Worm (Caenorhabditis elegans): ENCODE measurements around the gene hphd-1.

hphd-1 gene

DNA sequence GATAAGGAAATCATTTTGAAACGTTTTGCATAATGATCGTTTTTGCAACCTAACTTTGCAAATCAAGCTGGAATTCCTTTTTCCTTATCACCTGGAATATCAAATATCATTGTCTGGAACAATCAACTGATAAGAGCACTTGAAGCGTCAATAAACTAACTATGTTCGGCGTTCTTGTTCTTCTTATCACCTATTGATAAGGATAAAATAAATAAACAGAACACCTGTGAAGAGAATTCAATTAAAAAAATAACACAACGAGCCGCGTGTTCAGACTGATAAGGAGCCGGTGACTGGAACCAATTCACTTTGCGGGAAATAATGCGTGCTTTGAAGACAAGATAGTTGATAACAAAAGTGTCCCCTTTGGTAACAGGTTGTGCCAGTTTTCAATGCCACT is 16.2 kb downstream of the hphd-1 start, which contains the start of gene cyd-1:
Gene cyd-1, plus strand, starts transcription at position 380 of the 400 bp plus-strand sequence.
- TF ChIP-seq lin-39 (tag; optimal IDR thresholded peaks at IDR 0.05): no peak
- peak; percentile 57 for TF ChIP-seq sma-9 (GFP tag; optimal IDR thresholded peaks at IDR 0.05)
- TF ChIP-seq sma-9 (tag; optimal IDR thresholded peaks at IDR 0.05): no peak
- no peak for TF ChIP-seq sem-4 (tag; optimal IDR thresholded peaks at IDR 0.05)
- TF ChIP-seq sma-3 (GFP tag; optimal IDR thresholded peaks at IDR 0.05): peak; percentile 9
- TF ChIP-seq crh-2 (tag; optimal IDR thresholded peaks at IDR 0.05): peak; percentile 54
- TF ChIP-seq fos-1 (tag; optimal IDR thresholded peaks at IDR 0.05): peak; percentile 69
- TF ChIP-seq F13H6.1 (tag; optimal IDR thresholded peaks at IDR 0.05): peak; percentile 41

DNA sequence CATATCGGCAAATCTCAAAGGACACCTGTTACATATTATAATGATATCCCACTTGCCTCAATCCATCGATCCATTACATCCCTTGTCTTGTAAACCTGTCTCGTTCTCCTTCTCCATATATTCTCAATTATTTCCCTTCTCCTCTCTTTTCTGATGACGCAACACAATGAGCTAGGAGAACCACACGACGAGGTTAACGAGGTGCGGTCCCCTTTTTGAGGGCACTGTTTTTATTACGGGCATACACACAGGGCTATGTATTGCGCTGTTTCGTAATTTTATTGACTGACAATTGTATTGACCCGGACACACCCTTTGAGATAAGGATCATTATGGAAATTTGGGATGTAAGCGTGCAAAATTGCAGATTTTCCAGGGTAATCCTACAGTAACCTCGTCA is 17.7 kb downstream of the hphd-1 start:
- TF ChIP-seq peb-1 (tag; optimal IDR thresholded peaks at IDR 0.05): no peak

DNA sequence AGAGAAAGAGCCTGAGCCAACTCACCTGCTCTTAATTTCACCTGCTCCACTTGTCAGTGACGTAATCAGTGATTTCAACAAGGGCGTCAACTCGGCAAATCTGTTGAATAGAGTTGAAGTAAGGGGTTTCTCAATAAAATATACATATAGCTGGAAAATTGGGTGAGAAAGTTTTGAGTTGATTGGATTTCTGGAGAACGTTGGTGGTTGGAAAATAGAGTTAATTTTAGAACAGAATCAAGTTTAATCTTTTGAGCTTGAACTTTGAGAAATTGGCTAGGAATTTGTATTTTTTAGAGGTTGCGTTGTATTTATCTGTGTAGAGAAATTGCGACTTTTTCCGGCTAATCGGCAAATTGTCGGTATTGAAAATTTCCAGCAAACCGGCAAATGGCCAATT is 26.7 kb downstream of the hphd-1 start, which contains the start of gene Y38F1A.4:
Gene Y38F1A.4, minus strand, starts transcription at position 101 of the 400 bp plus-strand sequence.
- TF ChIP-seq ama-1 (optimal IDR thresholded peaks at IDR 0.05) (no peak), unc-62 (GFP tag; optimal IDR thresholded peaks at IDR 0.05) (no peak), sma-3 (GFP tag; optimal IDR thresholded peaks at IDR 0.05) (no peak), lin-39 (tag; optimal IDR thresholded peaks at IDR 0.05) (no peak), fos-1 (tag; optimal IDR thresholded peaks at IDR 0.05) (no peak)

DNA sequence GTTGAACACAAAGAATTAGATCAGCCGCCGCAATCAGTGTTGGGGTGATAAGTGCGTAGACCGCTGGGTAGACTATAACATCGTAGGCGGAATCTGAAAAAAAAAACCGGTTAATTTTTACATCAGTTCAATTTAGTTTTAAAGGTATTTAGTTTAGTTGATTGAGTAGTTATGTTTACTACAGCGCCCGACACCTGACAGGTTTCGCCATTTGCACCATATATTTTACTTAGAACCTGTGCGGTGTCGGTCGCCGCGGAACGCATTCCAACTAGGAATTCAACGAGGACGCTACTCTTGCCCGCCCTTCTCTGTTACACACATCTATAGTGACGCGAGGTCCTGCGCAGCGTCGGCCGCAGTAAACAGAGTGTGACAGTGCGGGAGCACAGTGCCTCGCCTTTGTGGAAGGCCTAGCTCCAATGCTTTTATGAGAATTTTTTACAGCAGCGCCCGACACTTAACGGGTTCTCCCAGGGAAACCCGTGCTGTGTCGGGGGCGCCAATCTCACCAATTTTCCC is 27.9 kb downstream of the hphd-1 start:
- TF ChIP-seq lin-13 (GFP tag; optimal IDR thresholded peaks at IDR 0.05) (no peak), snpc-4 (tag; optimal IDR thresholded peaks at IDR 0.05) (peak; percentile 63)

DNA sequence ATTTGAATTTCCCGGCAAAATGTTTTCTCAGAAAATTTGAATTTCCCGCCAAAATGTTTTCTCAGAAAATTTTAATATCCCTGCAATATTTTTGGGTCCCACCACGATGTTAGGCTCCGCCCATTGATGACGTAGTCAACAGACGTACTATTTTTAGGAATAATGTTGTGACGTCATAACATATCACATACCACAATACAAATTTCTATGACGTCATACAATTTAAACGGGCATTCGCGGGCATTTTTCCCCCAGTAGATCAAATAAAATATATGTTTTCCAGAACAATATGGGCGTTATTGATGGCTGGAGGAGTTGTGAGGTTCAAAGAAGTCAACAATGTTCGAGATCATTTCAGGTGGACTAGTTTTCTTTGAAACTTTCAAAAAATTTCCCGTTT is 30.1 kb downstream of the hphd-1 start:
- no peak for TF ChIP-seq ztf-1 (GFP tag; conservative IDR thresholded peaks at IDR 0.05)
- TF ChIP-seq lin-11 (tag; optimal IDR thresholded peaks at IDR 0.05): no peak
- no peak for TF ChIP-seq mdl-1 (tag; optimal IDR thresholded peaks at IDR 0.05)
- TF ChIP-seq crh-2 (tag; optimal IDR thresholded peaks at IDR 0.05): no peak
- no peak for TF ChIP-seq nhr-11 (tag; optimal IDR thresholded peaks at IDR 0.05)

DNA sequence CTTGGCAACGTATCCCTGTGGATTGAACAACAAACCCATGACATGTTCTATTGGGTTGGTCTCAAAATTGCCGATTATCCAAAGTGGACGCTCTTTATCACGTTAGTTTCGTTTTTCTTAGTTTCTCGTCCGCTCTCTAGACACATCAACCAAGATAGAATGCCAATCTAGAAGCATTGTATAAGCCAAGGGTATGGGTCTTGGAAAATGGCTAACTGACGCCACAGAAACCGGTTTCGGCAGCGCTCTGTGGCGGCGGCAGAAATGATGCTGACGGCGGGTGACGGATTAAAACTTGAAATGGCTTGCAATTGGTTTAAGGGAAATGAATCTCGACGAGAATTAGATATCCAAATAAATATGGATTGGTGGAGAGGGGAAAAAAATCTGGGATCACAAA is 30.8 kb downstream of the hphd-1 start:
- TF ChIP-seq nhr-21 (tag; optimal IDR thresholded peaks at IDR 0.05) (peak; percentile 27), peb-1 (tag; optimal IDR thresholded peaks at IDR 0.05) (peak; percentile 33), gmeb-1 (tag; optimal IDR thresholded peaks at IDR 0.05) (no peak)

DNA sequence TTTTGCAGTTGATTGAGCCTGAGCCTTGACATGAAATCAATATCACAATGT is 31.0 kb downstream of the hphd-1 start, which contains the start of gene ptr-18:
Gene ptr-18, plus strand, starts transcription at position 9 of the 51 bp plus-strand sequence.
- no peak for TF ChIP-seq R02D3.7 (tag; optimal IDR thresholded peaks at IDR 0.05)

DNA sequence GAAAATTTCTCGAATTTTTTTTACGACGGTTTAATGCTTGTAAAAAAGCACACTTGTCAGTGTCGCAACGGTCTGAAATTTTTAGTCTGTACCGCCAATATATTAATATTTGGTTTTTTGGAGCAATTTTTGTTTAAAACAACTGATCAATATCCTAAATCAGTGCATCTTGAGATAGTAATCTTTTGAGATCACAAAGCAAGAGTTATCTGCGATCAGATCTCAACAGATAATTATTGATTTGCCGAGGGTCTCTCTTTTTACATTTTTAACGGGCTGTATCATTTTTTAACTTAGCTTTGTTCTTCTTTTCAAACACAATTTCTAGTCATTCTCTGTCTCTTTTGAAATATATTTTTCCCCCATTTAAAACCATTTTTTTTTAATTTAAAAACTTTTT is 31.2 kb downstream of the hphd-1 start:
- TF ChIP-seq sma-3 (GFP tag; optimal IDR thresholded peaks at IDR 0.05) (no peak), nhr-11 (tag; optimal IDR thresholded peaks at IDR 0.05) (no peak), ztf-4 (tag; optimal IDR thresholded peaks at IDR 0.05) (no peak), mdl-1 (tag; optimal IDR thresholded peaks at IDR 0.05) (no peak), mab-5 (tag; optimal IDR thresholded peaks at IDR 0.05) (no peak), elt-1 (tag; optimal IDR thresholded peaks at IDR 0.05) (peak; percentile 75), snpc-4 (tag; optimal IDR thresholded peaks at IDR 0.05) (no peak), ztf-11 (tag; optimal IDR thresholded peaks at IDR 0.05) (no peak)

DNA sequence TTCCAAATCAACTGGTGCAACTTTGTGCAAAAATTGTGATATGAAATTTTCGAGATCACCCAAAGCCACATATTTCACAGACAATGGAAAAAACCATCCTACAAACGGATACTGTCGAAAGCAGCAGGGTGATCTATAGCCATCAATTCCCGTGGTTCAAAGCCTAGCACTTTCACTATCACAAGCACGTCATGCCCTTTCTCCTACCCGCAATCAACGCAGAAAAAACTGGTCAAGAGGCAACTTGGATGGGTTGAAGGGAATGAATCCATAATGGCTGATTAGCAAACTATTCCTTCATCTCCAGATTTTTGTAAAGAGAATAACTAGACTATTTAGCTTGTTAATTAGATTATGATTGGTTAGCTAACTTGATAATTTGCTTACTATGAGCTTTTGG is 34.6 kb downstream of the hphd-1 start:
- TF ChIP-seq egl-27 (tag; optimal IDR thresholded peaks at IDR 0.05) (no peak), peb-1 (tag; optimal IDR thresholded peaks at IDR 0.05) (no peak), blmp-1 (tag; optimal IDR thresholded peaks at IDR 0.05; ENCODE audit: insufficient read depth) (peak; percentile 30)

DNA sequence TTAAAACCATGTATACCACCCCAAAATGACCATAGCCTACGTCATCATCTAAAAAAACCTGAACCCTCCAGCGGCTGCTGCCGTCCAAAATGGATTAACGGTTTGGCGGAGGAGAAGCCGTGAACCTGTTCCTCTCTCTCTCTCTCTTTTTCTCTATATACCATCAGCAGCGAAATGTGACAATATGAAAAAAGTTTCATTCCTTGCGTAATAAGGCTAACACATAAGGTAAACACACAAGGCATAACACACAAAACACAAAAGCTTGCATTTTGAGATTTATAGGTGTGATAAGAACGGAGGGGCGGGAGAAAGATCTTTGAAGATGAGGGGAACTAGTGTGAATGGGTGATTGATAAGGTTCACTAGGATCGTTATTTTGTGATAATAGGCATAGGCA is 35.1 kb downstream of the hphd-1 start:
- TF ChIP-seq nhr-25 (tag; optimal IDR thresholded peaks at IDR 0.05): peak; percentile 64
- no peak for TF ChIP-seq ztf-4 (tag; optimal IDR thresholded peaks at IDR 0.05)
- TF ChIP-seq nhr-21 (tag; optimal IDR thresholded peaks at IDR 0.05): peak; percentile 31
- TF ChIP-seq lin-13 (GFP tag; optimal IDR thresholded peaks at IDR 0.05): no peak
- no peak for TF ChIP-seq unc-62 (GFP tag; optimal IDR thresholded peaks at IDR 0.05)
- TF ChIP-seq nhr-6 (tag; optimal IDR thresholded peaks at IDR 0.05): no peak
- no peak for TF ChIP-seq ztf-11 (tag; optimal IDR thresholded peaks at IDR 0.05)
- TF ChIP-seq blmp-1 (tag; optimal IDR thresholded peaks at IDR 0.05; ENCODE audit: insufficient read depth): peak; percentile 1
